Fruit fly (Drosophila melanogaster) whole organism, embryonic: ENCODE results near the gene raw.

ENCODE experiments used
- ATbp ChIP-seq: fragments of 200-800 bp; sonication (Bioruptor generic); optimal IDR thresholded peaks from 2 replicates; lab custom pipeline; 2017; ENCODE audit warnings: missing biosample characterization, mild to moderate bottlenecking, missing genetic modification characterization, missing genetic modification reagents
- Abd-B ChIP-seq: fragments of 200-800 bp; sonication (Bioruptor generic); optimal IDR thresholded peaks from 2 replicates; lab custom pipeline; 2018; ENCODE audit warnings: missing biosample characterization, mild to moderate bottlenecking, missing genetic modification characterization, moderate library complexity
- B-H2 ChIP-seq: fragments of 200-800 bp; sonication (Bioruptor generic); optimal IDR thresholded peaks from 2 replicates; lab custom pipeline; 2018; ENCODE audit warnings: missing biosample characterization, mild to moderate bottlenecking, missing genetic modification characterization
- CG1024 ChIP-seq: fragments of 200-800 bp; sonication (Bioruptor generic); IDR thresholded peaks from 2 replicates; pipeline ENCODE4 v1.3.6; 2022; ENCODE audit warnings: missing biosample characterization, missing genetic modification characterization
- CG10274 ChIP-seq: fragments of 200-800 bp; sonication (Bioruptor generic); optimal IDR thresholded peaks from 3 replicates; lab custom pipeline; 2017; ENCODE audit warnings: missing biosample characterization, mild to moderate bottlenecking, missing genetic modification characterization
- CG12104 ChIP-seq: fragments of 200-800 bp; sonication (Bioruptor generic); optimal IDR thresholded peaks from 3 replicates; lab custom pipeline; 2016; ENCODE audit warnings: missing biosample characterization, missing genetic modification characterization
- CG12299 ChIP-seq: fragments of 200-800 bp; sonication (Bioruptor generic); optimal IDR thresholded peaks from 2 replicates; lab custom pipeline; 2018; ENCODE audit warnings: missing biosample characterization, mild to moderate bottlenecking, missing genetic modification characterization
- CG1233 ChIP-seq: fragments of 200-800 bp; sonication (Bioruptor generic); optimal IDR thresholded peaks from 4 replicates; lab custom pipeline; 2018; ENCODE audit warnings: missing biosample characterization, mild to moderate bottlenecking, missing genetic modification characterization
- CG13296 ChIP-seq: fragments of 200-800 bp; sonication (Bioruptor generic); optimal IDR thresholded peaks from 3 replicates; lab custom pipeline; 2018; ENCODE audit warnings: missing biosample characterization, mild to moderate bottlenecking, missing genetic modification characterization
- CG13624 ChIP-seq: fragments of 200-800 bp; sonication (Bioruptor generic); optimal IDR thresholded peaks from 2 replicates; lab custom pipeline; 2016; ENCODE audit warnings: missing biosample characterization, missing genetic modification characterization
- CG1602 ChIP-seq: fragments of 200-800 bp; sonication (Bioruptor generic); optimal IDR thresholded peaks from 3 replicates; lab custom pipeline; 2016; ENCODE audit warnings: missing biosample characterization, missing genetic modification characterization
- CG2678 ChIP-seq: fragments of 200-800 bp; sonication (Bioruptor generic); optimal IDR thresholded peaks from 3 replicates; lab custom pipeline; 2019; ENCODE audit warnings: missing biosample characterization, mild to moderate bottlenecking, missing genetic modification characterization, moderate library complexity
- CG30431 ChIP-seq: fragments of 200-800 bp; sonication (Bioruptor generic); optimal IDR thresholded peaks from 2 replicates; lab custom pipeline; 2017; ENCODE audit warnings: missing biosample characterization, missing genetic modification characterization
- CG31388 ChIP-seq: fragments of 200-800 bp; sonication (Bioruptor generic); optimal IDR thresholded peaks from 2 replicates; lab custom pipeline; 2016; ENCODE audit warnings: missing biosample characterization, missing genetic modification characterization
- CG32767 ChIP-seq: fragments of 200-800 bp; sonication (Bioruptor generic); IDR thresholded peaks from 2 replicates; pipeline ENCODE4 v1.3.6; 2022; ENCODE audit warnings: missing biosample characterization, missing genetic modification characterization
- CG3407 ChIP-seq: fragments of 200-800 bp; sonication (Bioruptor generic); optimal IDR thresholded peaks from 2 replicates; lab custom pipeline; 2018; ENCODE audit warnings: missing biosample characterization, mild to moderate bottlenecking, missing genetic modification characterization
- CG34376 ChIP-seq: fragments of 200-800 bp; sonication (Bioruptor generic); optimal IDR thresholded peaks from 2 replicates; lab custom pipeline; 2018; ENCODE audit warnings: missing biosample characterization, mild to moderate bottlenecking, missing genetic modification characterization
- CG4282 ChIP-seq: fragments of 200-800 bp; sonication (Bioruptor generic); optimal IDR thresholded peaks from 2 replicates; lab custom pipeline; 2016; ENCODE audit warnings: missing biosample characterization, missing genetic modification characterization
- CG4820 ChIP-seq: fragments of 200-800 bp; sonication (Bioruptor generic); optimal IDR thresholded peaks from 3 replicates; lab custom pipeline; 2016; ENCODE audit warnings: missing biosample characterization, missing genetic modification characterization
- CG6813 ChIP-seq: fragments of 200-800 bp; sonication (Bioruptor generic); optimal IDR thresholded peaks from 2 replicates; lab custom pipeline; 2017; ENCODE audit warnings: missing biosample characterization, missing genetic modification characterization, mild to moderate bottlenecking, moderate library complexity, missing genetic modification reagents
- CG7839 ChIP-seq: fragments of 200-800 bp; sonication (Bioruptor generic); optimal IDR thresholded peaks from 3 replicates; lab custom pipeline; 2018; ENCODE audit warnings: missing biosample characterization, mild to moderate bottlenecking, missing genetic modification characterization, moderate library complexity
- CG8944 ChIP-seq: fragments of 200-800 bp; sonication (Bioruptor generic); optimal IDR thresholded peaks from 3 replicates; lab custom pipeline; 2016; ENCODE audit warnings: missing biosample characterization, missing genetic modification characterization
- CG9797 ChIP-seq: fragments of 200-800 bp; sonication (Bioruptor generic); optimal IDR thresholded peaks from 3 replicates; lab custom pipeline; 2018; ENCODE audit warnings: missing biosample characterization, mild to moderate bottlenecking, missing genetic modification characterization
- Dad ChIP-seq: fragments of 200-800 bp; sonication (Bioruptor generic); optimal IDR thresholded peaks from 3 replicates; lab custom pipeline; 2016; ENCODE audit warnings: missing biosample characterization, missing genetic modification characterization
- HmgZ ChIP-seq: fragments of 200-800 bp; sonication (Bioruptor generic); optimal IDR thresholded peaks from 2 replicates; lab custom pipeline; 2018; ENCODE audit warnings: missing biosample characterization, mild to moderate bottlenecking, missing genetic modification characterization
- Mes4 ChIP-seq: fragments of 200-800 bp; sonication (Bioruptor generic); optimal IDR thresholded peaks from 2 replicates; lab custom pipeline; 2016; ENCODE audit warnings: missing biosample characterization, missing genetic modification characterization
- bigmax ChIP-seq: fragments of 200-800 bp; sonication (Bioruptor generic); optimal IDR thresholded peaks from 2 replicates; lab custom pipeline; 2018; ENCODE audit warnings: missing biosample characterization, mild to moderate bottlenecking, missing genetic modification characterization
- br ChIP-seq: fragments of >200 bp; optimal IDR thresholded peaks from 2 replicates; lab custom pipeline; 2017
- bsh ChIP-seq, 2 experiments: fragments of 200-800 bp; sonication (Bioruptor generic); optimal IDR thresholded peaks; 2 replicates each; lab custom pipeline; 2017 to 2018; ENCODE audit warnings: mild to moderate bottlenecking in 2 of 2, missing biosample characterization in 2 of 2, missing genetic modification characterization in 2 of 2, moderate library complexity in 1 of 2
- dati ChIP-seq: fragments of 200-800 bp; sonication (Bioruptor generic); IDR thresholded peaks from 2 replicates; pipeline ENCODE4 v1.3.6; 2022; ENCODE audit warnings: missing biosample characterization, missing genetic modification characterization
- disco-r ChIP-seq: fragments of 200-800 bp; sonication (Bioruptor generic); optimal IDR thresholded peaks from 2 replicates; lab custom pipeline; 2016; ENCODE audit warnings: missing biosample characterization, missing genetic modification characterization
- emc ChIP-seq: fragments of 200-800 bp; sonication (Bioruptor generic); optimal IDR thresholded peaks from 2 replicates; lab custom pipeline; 2016; ENCODE audit warnings: missing biosample characterization, missing genetic modification characterization
- eyg ChIP-seq: fragments of 200-800 bp; sonication (Bioruptor generic); optimal IDR thresholded peaks from 3 replicates; lab custom pipeline; 2016; ENCODE audit warnings: missing biosample characterization, missing genetic modification characterization
- fd3F ChIP-seq: fragments of 200-800 bp; sonication (Bioruptor generic); optimal IDR thresholded peaks from 2 replicates; lab custom pipeline; 2018; ENCODE audit warnings: missing biosample characterization, mild to moderate bottlenecking, missing genetic modification characterization, moderate library complexity
- grn ChIP-seq: fragments of 200-800 bp; sonication (Bioruptor generic); optimal IDR thresholded peaks from 3 replicates; lab custom pipeline; 2017; ENCODE audit warnings: missing biosample characterization, missing genetic modification characterization
- gt ChIP-seq: fragments of 200-800 bp; sonication (Bioruptor generic); IDR thresholded peaks from 2 replicates; pipeline ENCODE4 v1.3.6; 2022; ENCODE audit warnings: missing biosample characterization, missing genetic modification characterization
- her ChIP-seq: fragments of 200-800 bp; sonication (Bioruptor generic); optimal IDR thresholded peaks from 2 replicates; lab custom pipeline; 2016; ENCODE audit warnings: missing biosample characterization, missing genetic modification characterization
- lola ChIP-seq, 3 experiments: fragments of >200 bp in 2 of 3; fragments of 200-800 bp in 1 of 3; sonication (Bioruptor generic) in 1 of 3; optimal IDR thresholded peaks; 2 replicates each; lab custom pipeline; 2017 to 2019; ENCODE audit warnings: missing biosample characterization in 3 of 3, missing genetic modification characterization in 3 of 3, mild to moderate bottlenecking in 1 of 3, moderate library complexity in 1 of 3
- nmo ChIP-seq: fragments of 200-800 bp; sonication (Bioruptor generic); optimal IDR thresholded peaks from 2 replicates; lab custom pipeline; 2018; ENCODE audit warnings: missing biosample characterization, mild to moderate bottlenecking, missing genetic modification characterization, moderate library complexity
- p53 ChIP-seq: fragments of 200-800 bp; sonication (Bioruptor generic); optimal IDR thresholded peaks from 2 replicates; lab custom pipeline; 2016; ENCODE audit warnings: missing biosample characterization, missing genetic modification characterization
- pan ChIP-seq, 4 experiments: fragments of >200 bp in 3 of 4; fragments of 200-800 bp in 1 of 4; sonication (Bioruptor generic) in 1 of 4; optimal IDR thresholded peaks in 3 of 4; IDR thresholded peaks in 1 of 4; 2 replicates each; pipeline versions ENCODE4 v1.3.6 to Lab custom; 2017 to 2022; ENCODE audit warnings: missing biosample characterization in 2 of 4, missing genetic modification characterization in 2 of 4, mixed read lengths in 1 of 4
- psq ChIP-seq: fragments of 200-800 bp; sonication (Bioruptor generic); optimal IDR thresholded peaks from 2 replicates; lab custom pipeline; 2017; ENCODE audit warnings: missing biosample characterization, missing genetic modification characterization
- ranshi ChIP-seq: fragments of 200-800 bp; sonication (Bioruptor generic); IDR thresholded peaks from 2 replicates; pipeline ENCODE4 v1.3.6; 2022; ENCODE audit warnings: missing biosample characterization, missing genetic modification characterization
- schlank ChIP-seq: fragments of 200-800 bp; sonication (Bioruptor generic); optimal IDR thresholded peaks from 2 replicates; lab custom pipeline; 2018; ENCODE audit warnings: missing biosample characterization, mild to moderate bottlenecking, missing genetic modification characterization
- sd ChIP-seq: fragments of 200-800 bp; sonication (Bioruptor generic); optimal IDR thresholded peaks from 3 replicates; lab custom pipeline; 2018; ENCODE audit warnings: missing biosample characterization, mild to moderate bottlenecking, missing genetic modification characterization, moderate library complexity
- slp2 ChIP-seq: fragments of 200-800 bp; sonication (Bioruptor generic); optimal IDR thresholded peaks from 2 replicates; lab custom pipeline; 2016; ENCODE audit warnings: missing biosample characterization, missing genetic modification characterization
- tio ChIP-seq: fragments of 200-800 bp; sonication (Bioruptor generic); optimal IDR thresholded peaks from 2 replicates; lab custom pipeline; 2017; ENCODE audit warnings: missing biosample characterization, missing genetic modification characterization, inconsistent platforms
- toy ChIP-seq: fragments of 200-800 bp; sonication (Bioruptor generic); IDR thresholded peaks from 2 replicates; pipeline ENCODE4 v1.3.6; 2022; ENCODE audit warnings: missing biosample characterization, missing genetic modification characterization
- wor ChIP-seq: fragments of 200-800 bp; sonication (Bioruptor generic); IDR thresholded peaks from 2 replicates; pipeline ENCODE4 v1.3.6; 2022; ENCODE audit warnings: missing biosample characterization, missing genetic modification characterization

raw gene

dm6 chr2L:8717618-8718336 lies 22.7 kb downstream of the raw start:
- TF ChIP-seq eyg (GFP tag; lab: Kevin White, UChicago), result no peak
- TF ChIP-seq CG3407 (GFP tag; lab: Kevin White, UChicago), result peak; percentile 81
- TF ChIP-seq CG1024 (GFP tag; lab: Robert Waterston, UW), result peak; percentile 64; the same call in 1 of the 2 replicates
- no peak for TF ChIP-seq CG9797
- TF ChIP-seq emc (GFP tag; lab: Kevin White, UChicago), result peak; percentile 36
- TF ChIP-seq CG13296 (GFP tag; lab: Kevin White, UChicago), result peak; percentile 91
- TF ChIP-seq CG12104 (GFP tag; lab: Kevin White, UChicago), result peak; percentile 86
- peak; percentile 45 for TF ChIP-seq CG31388 (GFP tag; lab: Kevin White, UChicago)
- TF ChIP-seq CG32767 (GFP tag; lab: Robert Waterston, UW), result 0 out of 2 replicates have a peak, but pooled peaks have one; percentile 64
- peak; percentile 52 for TF ChIP-seq CG13624 (GFP tag; lab: Kevin White, UChicago)
- TF ChIP-seq lola (GFP tag; optimal IDR thresholded peaks at IDR 0.05; lab: Kevin White, UChicago), result peak in 1 of 3 experiments; percentile 85
- peak; percentile 70 for TF ChIP-seq disco-r (GFP tag; lab: Kevin White, UChicago)
- peak; percentile 50 for TF ChIP-seq CG34376 (GFP tag; lab: Kevin White, UChicago)
- TF ChIP-seq her (GFP tag; lab: Kevin White, UChicago), result no peak
- TF ChIP-seq CG8944 (GFP tag; lab: Kevin White, UChicago), result peak; percentile 30
- no peak for TF ChIP-seq CG4282
- TF ChIP-seq slp2 (GFP tag; lab: Kevin White, UChicago), result peak; percentile 48
- TF ChIP-seq gt (GFP tag; lab: Robert Waterston, UW), result no peak
- TF ChIP-seq sd (tag; lab: Kevin White, UChicago), result peak; percentile 81
- peak; percentile 95 for TF ChIP-seq CG7839
- peak; percentile 72 for TF ChIP-seq CG10274 (GFP tag; lab: Kevin White, UChicago)
- TF ChIP-seq B-H2 (GFP tag; lab: Kevin White, UChicago), result peak; percentile 26
- TF ChIP-seq CG12299 (tag; lab: Kevin White, UChicago), result peak; percentile 75
- TF ChIP-seq grn, result no peak
- TF ChIP-seq CG1602 (GFP tag; lab: Kevin White, UChicago), result peak; percentile 82
- peak; percentile 96 for TF ChIP-seq CG2678 (tag; lab: Kevin White, UChicago)
- peak; percentile 42 for TF ChIP-seq schlank (tag; lab: Kevin White, UChicago)
- no peak for TF ChIP-seq p53 (GFP tag; lab: Kevin White, UChicago)
- TF ChIP-seq CG4820 (GFP tag; lab: Kevin White, UChicago), result peak; percentile 83
- TF ChIP-seq CG30431 (GFP tag; lab: Kevin White, UChicago), result peak; percentile 59
- peak; percentile 86 for TF ChIP-seq Abd-B (GFP tag; lab: Kevin White, UChicago)
- no peak for TF ChIP-seq wor (GFP tag; lab: Robert Waterston, UW)
- TF ChIP-seq psq, result peak; percentile 63
- peak; percentile 80 to 83 for TF ChIP-seq bsh (GFP tag; optimal IDR thresholded peaks at IDR 0.05; lab: Kevin White, UChicago)
- TF ChIP-seq Mes4 (GFP tag; lab: Kevin White, UChicago), result peak; percentile 70
- peak; percentile 88 for TF ChIP-seq fd3F (GFP tag; lab: Kevin White, UChicago)
- peak; percentile 94 for TF ChIP-seq nmo (GFP tag; lab: Kevin White, UChicago)
- TF ChIP-seq bigmax (GFP tag; lab: Kevin White, UChicago), result no peak
- peak; percentile 90 for TF ChIP-seq CG1233 (GFP tag; lab: Kevin White, UChicago)
- TF ChIP-seq toy (GFP tag; lab: Robert Waterston, UW), result peak; percentile 72; the same call in 1 of the 2 replicates
- TF ChIP-seq ranshi (GFP tag; lab: Robert Waterston, UW), result peak; percentile 70; the same call in 1 of the 2 replicates
- peak; percentile 64 for TF ChIP-seq Dad (GFP tag; lab: Kevin White, UChicago)
- TF ChIP-seq CG6813 (GFP tag; lab: Kevin White, UChicago), result peak; percentile 83
- peak; percentile 87 for TF ChIP-seq HmgZ (tag; lab: Kevin White, UChicago)
- TF ChIP-seq br, result no peak
- no peak for TF ChIP-seq pan (optimal IDR thresholded peaks at IDR 0.05; lab: Kevin White, UChicago)
- peak in 1 of 2 experiments; percentile 59 for TF ChIP-seq pan (GFP tag; optimal IDR thresholded peaks at IDR 0.05 in 1 of 2, IDR thresholded peaks at IDR 0.05 in 1 of 2)
- TF ChIP-seq dati (GFP tag; lab: Robert Waterston, UW), result no peak
- peak; percentile 90 for TF ChIP-seq tio (GFP tag; lab: Kevin White, UChicago)
- TF ChIP-seq ATbp (GFP tag; lab: Kevin White, UChicago), result peak; percentile 89
